Worm (Caenorhabditis elegans) whole organism, L1 larva: ENCODE measurements around the gene lact-1.
A peak's percentile ranks its signal among the peaks of the same experiment; 100 is the strongest.

Experiments used
- Y116A8C.19 ChIP-seq: sonication (generic microtip); optimal IDR thresholded peaks from 2 replicates; lab custom pipeline; 2016; ENCODE audit warnings: missing compliant biosample characterization, missing genetic modification characterization, borderline replicate concordance
- ceh-63 ChIP-seq: fragments of 200-800 bp; sonication (Bioruptor generic); optimal IDR thresholded peaks from 2 replicates; lab custom pipeline; 2018; ENCODE audit warnings: mild to moderate bottlenecking, missing genetic modification characterization, missing compliant biosample characterization
- ceh-8 ChIP-seq: fragments of 200-800 bp; sonication (Bioruptor generic); optimal IDR thresholded peaks from 2 replicates; lab custom pipeline; 2018; ENCODE audit warnings: mild to moderate bottlenecking, missing genetic modification characterization, moderate library complexity, missing compliant biosample characterization
- ceh-82 ChIP-seq, 3 experiments: fragments of 150-350 bp in 1 of 3; sonication (generic microtip) in 2 of 3; optimal IDR thresholded peaks; 2 replicates each; lab custom pipeline; 2014 to 2017; ENCODE audit warnings: missing biosample characterization in 3 of 3, missing genetic modification characterization in 3 of 3
- ceh-88 ChIP-seq: fragments of 200-800 bp; sonication (Bioruptor generic); IDR thresholded peaks from 2 replicates; pipeline ENCODE4 v1.3.6; 2022; ENCODE audit warnings: missing genetic modification characterization, missing compliant biosample characterization
- ces-1 ChIP-seq: fragments of 150-350 bp; optimal IDR thresholded peaks from 2 replicates; lab custom pipeline; 2014; ENCODE audit warnings: missing biosample characterization, missing genetic modification reagents, missing genetic modification characterization
- efl-1 ChIP-seq, 4 experiments: fragments of 150-350 bp; optimal IDR thresholded peaks in 3 of 4; peaks in 1 of 4; 1 replicate in 1 of 4; 2 replicates in 3 of 4; lab custom pipeline; 2014; ENCODE audit warnings: missing biosample characterization in 2 of 4, missing genetic modification characterization in 2 of 4, missing genetic modification reagents in 2 of 4
- egl-27 ChIP-seq, 2 experiments: fragments of 150-350 bp in 1 of 2; sonication (generic microtip); optimal IDR thresholded peaks; 3 replicates each; lab custom pipeline; 2017 to 2018; ENCODE audit warnings: missing biosample characterization in 2 of 2, missing genetic modification characterization in 2 of 2, missing genetic modification reagents in 2 of 2
- fkh-4 ChIP-seq: sonication (generic microtip); optimal IDR thresholded peaks from 2 replicates; lab custom pipeline; 2016; ENCODE audit warnings: missing compliant biosample characterization, missing genetic modification characterization, borderline replicate concordance
- hlh-17 ChIP-seq: fragments of 200-800 bp; sonication (Bioruptor generic); optimal IDR thresholded peaks from 2 replicates; lab custom pipeline; 2018; ENCODE audit warnings: missing genetic modification characterization, mild to moderate bottlenecking, missing compliant biosample characterization, moderate library complexity, borderline replicate concordance
- hpl-2 ChIP-seq: fragments of 150-350 bp; optimal IDR thresholded peaks from 2 replicates; lab custom pipeline; 2014; ENCODE audit warnings: missing biosample characterization, missing genetic modification reagents, missing genetic modification characterization
- irx-1 ChIP-seq: sonication (generic microtip); optimal IDR thresholded peaks from 2 replicates; lab custom pipeline; 2016; ENCODE audit warnings: missing genetic modification characterization, missing compliant biosample characterization
- isw-1 ChIP-seq: fragments of 200-800 bp; sonication (Bioruptor generic); IDR thresholded peaks from 2 replicates; pipeline ENCODE4 v1.3.6; 2022; ENCODE audit warnings: missing genetic modification characterization, missing compliant biosample characterization
- jun-1 ChIP-seq: fragments of 150-350 bp; optimal IDR thresholded peaks from 2 replicates; lab custom pipeline; 2014; ENCODE audit warnings: missing biosample characterization, missing genetic modification reagents, missing genetic modification characterization
- lin-14 ChIP-seq: fragments of 200-800 bp; sonication (Bioruptor generic); optimal IDR thresholded peaks from 2 replicates; lab custom pipeline; 2018; ENCODE audit warnings: mild to moderate bottlenecking, missing genetic modification characterization, moderate library complexity, missing compliant biosample characterization
- lin-35 ChIP-seq, 2 experiments: fragments of 150-350 bp; optimal IDR thresholded peaks; 2 replicates each; lab custom pipeline; 2014; ENCODE audit warnings: missing biosample characterization in 2 of 2, missing genetic modification characterization in 2 of 2, missing genetic modification reagents in 2 of 2
- lin-39 ChIP-seq: fragments of 150-350 bp; optimal IDR thresholded peaks from 2 replicates; lab custom pipeline; 2014; ENCODE audit warnings: missing biosample characterization, missing genetic modification reagents, missing genetic modification characterization
- lir-3 ChIP-seq: sonication (generic microtip); optimal IDR thresholded peaks from 2 replicates; lab custom pipeline; 2016; ENCODE audit warnings: mild to moderate bottlenecking, missing genetic modification characterization, moderate library complexity, missing compliant biosample characterization; ENCODE audit not compliant: poor library complexity
- lsy-2 ChIP-seq, 2 experiments: fragments of 150-350 bp; optimal IDR thresholded peaks; 2 replicates each; lab custom pipeline; 2014; ENCODE audit warnings: missing biosample characterization in 2 of 2, missing genetic modification characterization in 2 of 2
- mef-2 ChIP-seq: fragments of 150-350 bp; optimal IDR thresholded peaks from 2 replicates; lab custom pipeline; 2014; ENCODE audit warnings: missing biosample characterization, missing genetic modification characterization
- mep-1 ChIP-seq: fragments of 150-350 bp; optimal IDR thresholded peaks from 2 replicates; lab custom pipeline; 2014; ENCODE audit warnings: missing biosample characterization, missing genetic modification characterization
- nhr-12 ChIP-seq: sonication (generic microtip); optimal IDR thresholded peaks from 2 replicates; lab custom pipeline; 2017; ENCODE audit warnings: missing biosample characterization, missing genetic modification characterization
- nhr-20 ChIP-seq: sonication (generic microtip); optimal IDR thresholded peaks from 2 replicates; lab custom pipeline; 2016; ENCODE audit warnings: mild to moderate bottlenecking, missing genetic modification characterization, missing compliant biosample characterization
- nhr-28 ChIP-seq: fragments of 150-350 bp; optimal IDR thresholded peaks from 2 replicates; lab custom pipeline; 2014; ENCODE audit warnings: missing biosample characterization, missing genetic modification characterization
- nhr-71 ChIP-seq: sonication (generic microtip); optimal IDR thresholded peaks from 2 replicates; lab custom pipeline; 2016; ENCODE audit warnings: mild to moderate bottlenecking, missing genetic modification characterization, moderate library complexity, missing compliant biosample characterization
- nhr-76 ChIP-seq: sonication (generic microtip); optimal IDR thresholded peaks from 2 replicates; lab custom pipeline; 2017; ENCODE audit warnings: missing biosample characterization, missing genetic modification characterization
- nhr-77 ChIP-seq: fragments of 150-350 bp; optimal IDR thresholded peaks from 2 replicates; lab custom pipeline; 2014; ENCODE audit warnings: missing biosample characterization, missing genetic modification characterization
- pqm-1 ChIP-seq: sonication (generic microtip); optimal IDR thresholded peaks from 3 replicates; lab custom pipeline; 2017; ENCODE audit warnings: missing biosample characterization, missing genetic modification characterization
- snpc-4 ChIP-seq: fragments of 150-350 bp; optimal IDR thresholded peaks from 2 replicates; lab custom pipeline; 2014; ENCODE audit warnings: missing biosample characterization, missing genetic modification characterization
- sptf-1 ChIP-seq: fragments of 150-350 bp; optimal IDR thresholded peaks from 2 replicates; lab custom pipeline; 2014; ENCODE audit warnings: missing biosample characterization, missing genetic modification characterization
- tlp-1 ChIP-seq: fragments of 150-350 bp; optimal IDR thresholded peaks from 2 replicates; lab custom pipeline; 2014; ENCODE audit warnings: missing biosample characterization, missing genetic modification characterization
- unc-30 ChIP-seq: sonication (generic microtip); optimal IDR thresholded peaks from 2 replicates; lab custom pipeline; 2017; ENCODE audit warnings: missing biosample characterization, missing genetic modification characterization
- unc-86 ChIP-seq: sonication (generic microtip); optimal IDR thresholded peaks from 2 replicates; lab custom pipeline; 2016; ENCODE audit warnings: missing genetic modification characterization, missing compliant biosample characterization
- unc-98 ChIP-seq: fragments of 200-800 bp; sonication (Bioruptor generic); IDR thresholded peaks from 2 replicates; pipeline ENCODE4 v1.3.6; 2022; ENCODE audit warnings: missing genetic modification characterization, missing compliant biosample characterization
- xbp-1 ChIP-seq: sonication (generic microtip); optimal IDR thresholded peaks from 2 replicates; lab custom pipeline; 2016; ENCODE audit warnings: missing genetic modification characterization, missing compliant biosample characterization
- zag-1 ChIP-seq: fragments of 150-350 bp; optimal IDR thresholded peaks from 2 replicates; lab custom pipeline; 2014; ENCODE audit warnings: missing biosample characterization, missing genetic modification characterization
- zip-4 ChIP-seq: fragments of 200-800 bp; sonication (Bioruptor generic); optimal IDR thresholded peaks from 2 replicates; lab custom pipeline; 2018; ENCODE audit warnings: mild to moderate bottlenecking, missing genetic modification characterization, moderate library complexity, missing compliant biosample characterization
- ztf-4 ChIP-seq: fragments of 150-350 bp; optimal IDR thresholded peaks from 2 replicates; lab custom pipeline; 2014; ENCODE audit warnings: missing biosample characterization, missing genetic modification characterization

lact-1 gene

ce11 chrX:7284724-7285184 is 24.6 kb upstream of the lact-1 start (continued):
- TF ChIP-seq lir-3 = no peak
- peak; percentile 9 for TF ChIP-seq nhr-20 (tag; lab: Kevin White, UChicago)
- TF ChIP-seq nhr-28 = no peak

- TF ChIP-seq unc-98 (GFP tag; lab: Robert Waterston, UW) (no peak), nhr-77 (tag; lab: Kevin White, UChicago) (no peak), zip-4 (GFP tag; lab: Kevin White, UChicago) (no peak), xbp-1 (tag; lab: Kevin White, UChicago) (no peak), ceh-8 (GFP tag; lab: Kevin White, UChicago) (no peak), pqm-1 (tag; lab: Kevin White, UChicago) (no peak), Y116A8C.19 (tag; lab: Kevin White, UChicago) (no peak), nhr-71 (tag; lab: Kevin White, UChicago) (no peak), zag-1 (tag; lab: Kevin White, UChicago) (no peak), tlp-1 (tag; lab: Kevin White, UChicago) (no peak), isw-1 (no peak), egl-27 (tag; optimal IDR thresholded peaks at IDR 0.05; lab: Kevin White, UChicago) (no peak), unc-30 (tag; lab: Kevin White, UChicago) (no peak), ceh-88 (GFP tag; lab: Robert Waterston, UW) (no peak), efl-1 (optimal IDR thresholded peaks at IDR 0.05; lab: Kevin White, UChicago) (no peak), efl-1 (GFP tag; optimal IDR thresholded peaks at IDR 0.05 in 1 of 2; lab: Kevin White, UChicago) (no peak)
Observed at ce11 chrX:7283136-7283535, 23.0 kb upstream of the lact-1 start.

ce11 chrX:7281347-7281746 is 21.2 kb upstream of the lact-1 start:
- no peak for TF ChIP-seq hlh-17 (GFP tag; lab: Kevin White, UChicago)
- TF ChIP-seq nhr-12 (tag; lab: Kevin White, UChicago) = no peak
- peak in 1 of 3 experiments; percentile 12 for TF ChIP-seq ceh-82 (tag; optimal IDR thresholded peaks at IDR 0.05; lab: Kevin White, UChicago)
- no peak for TF ChIP-seq fkh-4 (tag; lab: Kevin White, UChicago)
- TF ChIP-seq ceh-8 (GFP tag; lab: Kevin White, UChicago) = peak; percentile 27
- peak; percentile 74 for TF ChIP-seq lin-14 (GFP tag; lab: Kevin White, UChicago)

ce11 chrX:7279671-7280389 is 19.7 kb upstream of the lact-1 start, which contains the start of gene unc-10:
Gene unc-10, minus strand, starts transcription at chrX:7280322.
- TF ChIP-seq ceh-82 (tag; optimal IDR thresholded peaks at IDR 0.05; lab: Kevin White, UChicago) (no peak), snpc-4 (tag; lab: Kevin White, UChicago) (no peak), unc-86 (no peak), ceh-88 (GFP tag; lab: Robert Waterston, UW) (no peak), nhr-20 (tag; lab: Kevin White, UChicago) (no peak), lsy-2 (tag; optimal IDR thresholded peaks at IDR 0.05; lab: Kevin White, UChicago) (no peak), nhr-71 (tag; lab: Kevin White, UChicago) (no peak), ces-1 (GFP tag; lab: Kevin White, UChicago) (no peak), hpl-2 (GFP tag; lab: Kevin White, UChicago) (no peak), lin-14 (GFP tag; lab: Kevin White, UChicago) (no peak), ztf-4 (tag; lab: Kevin White, UChicago) (no peak)

- TF ChIP-seq jun-1 (tag; lab: Kevin White, UChicago) (no peak), lin-39 (tag; lab: Kevin White, UChicago) (no peak), mef-2 (tag; lab: Kevin White, UChicago) (no peak), nhr-77 (tag; lab: Kevin White, UChicago) (no peak), nhr-76 (tag; lab: Kevin White, UChicago) (no peak), lin-35 (GFP tag; optimal IDR thresholded peaks at IDR 0.05; lab: Kevin White, UChicago) (no peak), mep-1 (tag; lab: Kevin White, UChicago) (no peak), unc-30 (tag; lab: Kevin White, UChicago) (no peak), sptf-1 (tag; lab: Kevin White, UChicago) (no peak), zip-4 (GFP tag; lab: Kevin White, UChicago) (no peak), ceh-63 (GFP tag; lab: Kevin White, UChicago) (no peak), irx-1 (tag; lab: Kevin White, UChicago) (no peak)
Observed at ce11 chrX:7278095-7278494, 17.9 kb upstream of the lact-1 start.
